Worm (Caenorhabditis elegans) whole organism, young adult: ENCODE data around the gene pals-23.

Experiments used
- F49E8.2 ChIP-seq: sonication (generic microtip); optimal IDR thresholded peaks from 3 replicates; lab custom pipeline; 2017; ENCODE audit warnings: missing genetic modification characterization, mild to moderate bottlenecking, missing compliant biosample characterization, antibody characterized with exemption, moderate library complexity; ENCODE audit not compliant: insufficient read depth
- efl-1 ChIP-seq: fragments of 150-350 bp; optimal IDR thresholded peaks from 2 replicates; lab custom pipeline; 2014; ENCODE audit warnings: missing biosample characterization, missing genetic modification reagents, missing genetic modification characterization
- pha-4 ChIP-seq: fragments of 150-350 bp; sonication (generic microtip); optimal IDR thresholded peaks from 2 replicates; lab custom pipeline; 2014; ENCODE audit warnings: missing biosample characterization, missing genetic modification reagents, missing genetic modification characterization
- snpc-1.3 ChIP-seq: sonication (generic microtip); optimal IDR thresholded peaks from 2 replicates; lab custom pipeline; 2017; ENCODE audit warnings: missing genetic modification characterization, mild to moderate bottlenecking, missing compliant biosample characterization, antibody characterized with exemption, moderate library complexity, missing genotype, missing genetic modification reagents; ENCODE audit not compliant: insufficient read depth
- snpc-4 ChIP-seq, 5 experiments: fragments of 150-350 bp in 1 of 5; sonication (generic microtip) in 4 of 5; optimal IDR thresholded peaks; 2 replicates each; lab custom pipeline; 2014 to 2018; ENCODE audit warnings: missing genetic modification characterization in 5 of 5, missing biosample characterization in 3 of 5, antibody characterized with exemption in 2 of 5, mild to moderate bottlenecking in 2 of 5, missing compliant biosample characterization in 2 of 5, missing genotype in 2 of 5, moderate library complexity in 2 of 5, missing genetic modification reagents in 1 of 5
- ztf-25 ChIP-seq: fragments of 200-800 bp; sonication (Bioruptor generic); IDR thresholded peaks from 2 replicates; pipeline ENCODE4 v1.3.6; 2022; ENCODE audit warnings: missing genetic modification reagents, missing genetic modification characterization, missing compliant biosample characterization

DNA sequence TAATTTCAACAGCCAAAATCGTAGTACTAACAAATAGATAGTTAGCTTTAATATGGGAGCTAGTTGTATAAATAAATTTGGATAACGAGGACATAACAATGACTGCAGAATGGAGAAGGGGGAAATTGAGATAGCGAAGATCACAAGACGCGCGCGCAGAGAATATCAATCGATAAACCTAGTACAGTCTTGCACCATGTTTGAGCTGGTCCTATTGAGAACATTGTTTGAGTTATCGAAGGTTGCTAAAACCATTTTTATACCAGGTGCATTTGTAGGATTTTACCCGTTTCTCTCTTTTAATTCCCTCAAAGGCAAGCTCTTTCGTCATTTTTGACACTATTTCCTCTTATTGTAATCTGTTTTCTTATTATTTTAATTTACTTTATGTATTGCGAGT lies 47.0 kb downstream of the pals-23 start, which contains the start of the genes F40G9.9 and F40G9.12:
- TF ChIP-seq snpc-4 (GFP tag; optimal IDR thresholded peaks at IDR 0.05; lab: Kevin White, UChicago) (no peak), snpc-4 (tag; optimal IDR thresholded peaks at IDR 0.05; lab: Kevin White, UChicago) (no peak), snpc-1.3 (tag; lab: Kevin White, UChicago) (no peak), F49E8.2 (tag; lab: Kevin White, UChicago) (no peak), pha-4 (tag; lab: Kevin White, UChicago) (no peak), efl-1 (GFP tag; lab: Kevin White, UChicago) (no peak), ztf-25 (GFP tag; lab: Robert Waterston, UW) (no peak)
